Worm (Caenorhabditis elegans) whole organism, midembryonic: ENCODE results near the gene ttr-27.

Experiments
- T22C8.4 ChIP-seq: fragments of 200-800 bp; sonication (Bioruptor generic); IDR thresholded peaks from 2 replicates; pipeline ENCODE4 v1.3.6; 2022; ENCODE audit warnings: missing genetic modification characterization, missing compliant biosample characterization
- cog-1 ChIP-seq: sonication (generic microtip); optimal IDR thresholded peaks from 2 replicates; lab custom pipeline; 2016; ENCODE audit warnings: missing genetic modification characterization, missing compliant biosample characterization
- flt-1 ChIP-seq: fragments of 200-800 bp; sonication (Bioruptor generic); IDR thresholded peaks from 2 replicates; pipeline ENCODE4 v1.3.6; 2022; ENCODE audit warnings: missing genetic modification characterization, missing compliant biosample characterization
- klf-2 ChIP-seq: fragments of 200-800 bp; sonication (Bioruptor generic); conservative IDR thresholded peaks from 2 replicates; pipeline ENCODE4 v1.3.6; 2022; ENCODE audit warnings: missing genetic modification reagents, missing genetic modification characterization, missing compliant biosample characterization
- med-1 ChIP-seq: sonication (generic microtip); optimal IDR thresholded peaks from 2 replicates; lab custom pipeline; 2017; ENCODE audit warnings: missing genetic modification characterization, mild to moderate bottlenecking, missing compliant biosample characterization, antibody characterized with exemption, missing genetic modification reagents; ENCODE audit not compliant: insufficient read depth
- ref-1 ChIP-seq: fragments of 200-800 bp; sonication (Bioruptor generic); conservative IDR thresholded peaks from 2 replicates; pipeline ENCODE4 v1.3.6; 2022; ENCODE audit warnings: missing genetic modification reagents, missing genetic modification characterization, missing compliant biosample characterization
- tab-1 ChIP-seq: fragments of 200-800 bp; sonication (Bioruptor generic); IDR thresholded peaks from 2 replicates; pipeline ENCODE4 v1.3.6; 2022; ENCODE audit warnings: missing genetic modification characterization, missing compliant biosample characterization
- ztf-23 ChIP-seq: fragments of 200-800 bp; sonication (Bioruptor generic); IDR thresholded peaks from 2 replicates; pipeline ENCODE4 v1.3.6; 2022; ENCODE audit warnings: missing genetic modification reagents, missing genetic modification characterization, missing compliant biosample characterization
- ztf-29 ChIP-seq: fragments of 200-800 bp; sonication (Bioruptor generic); IDR thresholded peaks from 2 replicates; pipeline ENCODE4 v1.3.6; 2022; ENCODE audit warnings: missing genetic modification reagents, missing genetic modification characterization, missing compliant biosample characterization

Gene ttr-27

ce11 chrV:12885860-12886259 is 18.0 kb downstream of the ttr-27 start, which contains the start of gene glb-24:
TSS of gene glb-24 (minus strand) at chrV:12885960.
- TF ChIP-seq cog-1 (tag; lab: Kevin White, UChicago) = no peak
- TF ChIP-seq T22C8.4 (GFP tag; lab: Robert Waterston, UW) = no peak
- no peak for TF ChIP-seq tab-1
- no peak for TF ChIP-seq ztf-23 (GFP tag; lab: Robert Waterston, UW)
- TF ChIP-seq ztf-29 = no peak
- TF ChIP-seq ref-1 (GFP tag; lab: Robert Waterston, UW) = no peak
- no peak for TF ChIP-seq flt-1 (GFP tag; lab: Robert Waterston, UW)

ce11 chrV:12882370-12882769 is 21.5 kb downstream of the ttr-27 start:
- TF ChIP-seq cog-1 (tag; lab: Kevin White, UChicago) = no peak
- TF ChIP-seq med-1 (GFP tag; lab: Kevin White, UChicago) = no peak
- no peak for TF ChIP-seq ztf-23 (GFP tag; lab: Robert Waterston, UW)
- no peak for TF ChIP-seq tab-1

- TF ChIP-seq cog-1 (tag; lab: Kevin White, UChicago) (no peak), ztf-29 (no peak), med-1 (GFP tag; lab: Kevin White, UChicago) (no peak), flt-1 (GFP tag; lab: Robert Waterston, UW) (no peak), ztf-23 (GFP tag; lab: Robert Waterston, UW) (no peak), ref-1 (GFP tag; lab: Robert Waterston, UW) (no peak), klf-2 (no peak), tab-1 (no peak), T22C8.4 (GFP tag; lab: Robert Waterston, UW) (no peak)
Measured at ce11 chrV:12881396-12881795, 22.5 kb downstream of the ttr-27 start.

ce11 chrV:12879349-12879748 is 24.5 kb downstream of the ttr-27 start:
- TF ChIP-seq ztf-23 (GFP tag; lab: Robert Waterston, UW) (no peak), tab-1 (no peak)

- TF ChIP-seq ztf-29 (no peak), ref-1 (GFP tag; lab: Robert Waterston, UW) (no peak), ztf-23 (GFP tag; lab: Robert Waterston, UW) (no peak), flt-1 (GFP tag; lab: Robert Waterston, UW) (no peak), T22C8.4 (GFP tag; lab: Robert Waterston, UW) (no peak)
Measured at ce11 chrV:12877579-12877978, 26.3 kb downstream of the ttr-27 start.

ce11 chrV:12876708-12877107 is 27.2 kb downstream of the ttr-27 start:
- TF ChIP-seq ztf-29 (no peak), med-1 (GFP tag; lab: Kevin White, UChicago) (no peak), tab-1 (no peak), ref-1 (GFP tag; lab: Robert Waterston, UW) (no peak), klf-2 (no peak), T22C8.4 (GFP tag; lab: Robert Waterston, UW) (no peak)

ce11 chrV:12875850-12876249 is 28.0 kb downstream of the ttr-27 start:
- TF ChIP-seq ztf-29 (no peak), ztf-23 (GFP tag; lab: Robert Waterston, UW) (no peak), cog-1 (tag; lab: Kevin White, UChicago) (no peak), ref-1 (GFP tag; lab: Robert Waterston, UW) (no peak), flt-1 (GFP tag; lab: Robert Waterston, UW) (no peak), klf-2 (no peak), tab-1 (no peak), med-1 (GFP tag; lab: Kevin White, UChicago) (no peak), T22C8.4 (GFP tag; lab: Robert Waterston, UW) (no peak)

ce11 chrV:12871753-12872152 is 32.1 kb downstream of the ttr-27 start, which contains the start of gene bus-19:
TSS of gene bus-19 (plus strand) at chrV:12872053.
- TF ChIP-seq tab-1 (no peak), ref-1 (GFP tag; lab: Robert Waterston, UW) (no peak), med-1 (GFP tag; lab: Kevin White, UChicago) (no peak)

ce11 chrV:12870740-12871139 is 33.2 kb downstream of the ttr-27 start:
- TF ChIP-seq ref-1 (GFP tag; lab: Robert Waterston, UW) (no peak), ztf-23 (GFP tag; lab: Robert Waterston, UW) (no peak), klf-2 (no peak), cog-1 (tag; lab: Kevin White, UChicago) (no peak), med-1 (GFP tag; lab: Kevin White, UChicago) (no peak), T22C8.4 (GFP tag; lab: Robert Waterston, UW) (no peak), ztf-29 (no peak), tab-1 (no peak), flt-1 (GFP tag; lab: Robert Waterston, UW) (no peak)

- TF ChIP-seq ref-1 (GFP tag; lab: Robert Waterston, UW) (no peak), T22C8.4 (GFP tag; lab: Robert Waterston, UW) (peak; percentile 23; the same call in 1 of the 2 replicates), klf-2 (peak; percentile 67; the same call in 1 of the 2 replicates), tab-1 (no peak), cog-1 (tag; lab: Kevin White, UChicago) (peak; percentile 77), ztf-23 (GFP tag; lab: Robert Waterston, UW) (peak; percentile 87), med-1 (GFP tag; lab: Kevin White, UChicago) (no peak), ztf-29 (no peak), flt-1 (GFP tag; lab: Robert Waterston, UW) (peak; percentile 85)
Measured at ce11 chrV:12869948-12870347, 34.0 kb downstream of the ttr-27 start, which contains the start of gene T07F10.3. TSS of gene T07F10.3 (minus strand) at chrV:12870045.

ce11 chrV:12867997-12868396 is 35.9 kb downstream of the ttr-27 start, which contains the start of gene nspg-1:
TSS of gene nspg-1 (minus strand) at chrV:12868097.
- TF ChIP-seq ztf-23 (GFP tag; lab: Robert Waterston, UW) = no peak
